Worm (Caenorhabditis elegans) whole organism, L3 larva: ENCODE results near the gene cee-1.
A peak's percentile ranks its signal among the peaks of the same experiment; 100 is the strongest.

Experiments
- R02D3.7 ChIP-seq: fragments of 150-350 bp; optimal IDR thresholded peaks from 2 replicates; lab custom pipeline; 2014; ENCODE audit warnings: missing biosample characterization, missing genetic modification characterization
- ZK546.5 ChIP-seq: sonication (generic microtip); optimal IDR thresholded peaks from 2 replicates; lab custom pipeline; 2017; ENCODE audit warnings: missing biosample characterization, missing genetic modification characterization
- ama-1 ChIP-seq: fragments of 150-350 bp; optimal IDR thresholded peaks from 2 replicates; lab custom pipeline; 2018
- ceh-28 ChIP-seq: fragments of 150-350 bp; optimal IDR thresholded peaks from 2 replicates; lab custom pipeline; 2014; ENCODE audit warnings: missing biosample characterization, missing genetic modification reagents, missing genetic modification characterization
- ceh-82 ChIP-seq: fragments of 150-350 bp; optimal IDR thresholded peaks from 2 replicates; lab custom pipeline; 2014; ENCODE audit warnings: missing biosample characterization, missing genetic modification characterization
- daf-12 ChIP-seq: fragments of 150-350 bp; optimal IDR thresholded peaks from 2 replicates; lab custom pipeline; 2014; ENCODE audit warnings: missing biosample characterization, missing genetic modification reagents, missing genetic modification characterization
- egl-5 ChIP-seq: fragments of 150-350 bp; optimal IDR thresholded peaks from 2 replicates; lab custom pipeline; 2017; ENCODE audit warnings: missing biosample characterization, missing genetic modification reagents, missing genetic modification characterization, inconsistent platforms
- elt-1 ChIP-seq: fragments of 150-350 bp; optimal IDR thresholded peaks from 2 replicates; lab custom pipeline; 2014; ENCODE audit warnings: missing biosample characterization, missing genetic modification characterization
- elt-3 ChIP-seq, 3 experiments: fragments of 150-350 bp in 1 of 3; sonication (generic microtip) in 2 of 3; optimal IDR thresholded peaks; 2 replicates in 2 of 3; 4 replicates in 1 of 3; lab custom pipeline; 2014 to 2017; ENCODE audit warnings: missing biosample characterization in 3 of 3, missing genetic modification characterization in 3 of 3
- eor-1 ChIP-seq, 2 experiments: fragments of 150-350 bp; optimal IDR thresholded peaks; 2 replicates each; lab custom pipeline; 2014 to 2018; ENCODE audit warnings: missing biosample characterization in 2 of 2, missing genetic modification characterization in 2 of 2
- fkh-2 ChIP-seq: fragments of 150-350 bp; optimal IDR thresholded peaks from 2 replicates; lab custom pipeline; 2014; ENCODE audit warnings: missing biosample characterization, missing genetic modification reagents, missing genetic modification characterization
- hmg-11 ChIP-seq: sonication (generic microtip); optimal IDR thresholded peaks from 2 replicates; lab custom pipeline; 2016; ENCODE audit warnings: missing genetic modification characterization, missing compliant biosample characterization
- jun-1 ChIP-seq: fragments of 150-350 bp; optimal IDR thresholded peaks from 2 replicates; lab custom pipeline; 2014; ENCODE audit warnings: missing biosample characterization, missing genetic modification reagents, missing genetic modification characterization
- lin-15B ChIP-seq: fragments of 150-350 bp; optimal IDR thresholded peaks from 2 replicates; lab custom pipeline; 2014; ENCODE audit warnings: missing biosample characterization, missing genetic modification characterization
- lin-39 ChIP-seq: fragments of 150-350 bp; optimal IDR thresholded peaks from 2 replicates; lab custom pipeline; 2018; ENCODE audit warnings: missing biosample characterization, missing genetic modification reagents, missing genetic modification characterization
- lsy-12 ChIP-seq: sonication (generic microtip); optimal IDR thresholded peaks from 2 replicates; lab custom pipeline; 2016; ENCODE audit warnings: mild to moderate bottlenecking, missing genetic modification characterization, missing compliant biosample characterization
- mdl-1 ChIP-seq: fragments of 150-350 bp; optimal IDR thresholded peaks from 2 replicates; lab custom pipeline; 2014; ENCODE audit warnings: missing biosample characterization, missing genetic modification characterization
- nfya-1 ChIP-seq: sonication (generic microtip); optimal IDR thresholded peaks from 2 replicates; lab custom pipeline; 2017; ENCODE audit warnings: missing genetic modification characterization, mild to moderate bottlenecking, missing compliant biosample characterization, antibody characterized with exemption, moderate library complexity; ENCODE audit not compliant: insufficient read depth
- nhr-11 ChIP-seq: fragments of 150-350 bp; optimal IDR thresholded peaks from 2 replicates; lab custom pipeline; 2014; ENCODE audit warnings: missing biosample characterization, missing genetic modification characterization
- nhr-12 ChIP-seq: fragments of 150-350 bp; optimal IDR thresholded peaks from 2 replicates; lab custom pipeline; 2014; ENCODE audit warnings: missing biosample characterization, missing genetic modification characterization
- nhr-23 ChIP-seq: fragments of 150-350 bp; optimal IDR thresholded peaks from 2 replicates; lab custom pipeline; 2014; ENCODE audit warnings: missing biosample characterization, missing genetic modification reagents, missing genetic modification characterization
- nhr-237 ChIP-seq: fragments of 150-350 bp; optimal IDR thresholded peaks from 2 replicates; lab custom pipeline; 2014; ENCODE audit warnings: missing biosample characterization, missing genetic modification characterization
- nhr-25 ChIP-seq: sonication (generic microtip); optimal IDR thresholded peaks from 2 replicates; lab custom pipeline; 2017; ENCODE audit warnings: missing biosample characterization, missing genetic modification characterization
- nhr-28 ChIP-seq: fragments of 150-350 bp; optimal IDR thresholded peaks from 2 replicates; lab custom pipeline; 2014; ENCODE audit warnings: missing biosample characterization, missing genetic modification characterization
- nhr-76 ChIP-seq: fragments of 150-350 bp; sonication (generic microtip); optimal IDR thresholded peaks from 5 replicates; lab custom pipeline; 2014; ENCODE audit warnings: missing biosample characterization, missing genetic modification characterization
- pqm-1 ChIP-seq: fragments of 150-350 bp; optimal IDR thresholded peaks from 2 replicates; lab custom pipeline; 2017; ENCODE audit warnings: missing biosample characterization, missing genetic modification characterization, inconsistent platforms
- sea-2 ChIP-seq: fragments of 150-350 bp; sonication (generic microtip); optimal IDR thresholded peaks from 4 replicates; lab custom pipeline; 2014; ENCODE audit warnings: missing biosample characterization, missing genetic modification reagents, missing genetic modification characterization
- snpc-4 ChIP-seq: fragments of 150-350 bp; optimal IDR thresholded peaks from 2 replicates; lab custom pipeline; 2014; ENCODE audit warnings: missing biosample characterization, missing genetic modification characterization
- tbx-2 ChIP-seq: sonication (generic microtip); optimal IDR thresholded peaks from 2 replicates; lab custom pipeline; 2016; ENCODE audit warnings: mild to moderate bottlenecking, missing genetic modification characterization, missing compliant biosample characterization
- unc-62 ChIP-seq: fragments of 150-350 bp; sonication (generic microtip); optimal IDR thresholded peaks from 4 replicates; lab custom pipeline; 2014; ENCODE audit warnings: missing biosample characterization, missing genetic modification reagents, missing genetic modification characterization
- zag-1 ChIP-seq: fragments of 150-350 bp; optimal IDR thresholded peaks from 2 replicates; lab custom pipeline; 2014; ENCODE audit warnings: missing biosample characterization, missing genetic modification characterization
- ztf-11 ChIP-seq: fragments of 150-350 bp; optimal IDR thresholded peaks from 2 replicates; lab custom pipeline; 2014; ENCODE audit warnings: missing biosample characterization, missing genetic modification characterization
- ztf-4 ChIP-seq: fragments of 150-350 bp; optimal IDR thresholded peaks from 2 replicates; lab custom pipeline; 2014; ENCODE audit warnings: missing biosample characterization, missing genetic modification characterization

Gene cee-1

DNA sequence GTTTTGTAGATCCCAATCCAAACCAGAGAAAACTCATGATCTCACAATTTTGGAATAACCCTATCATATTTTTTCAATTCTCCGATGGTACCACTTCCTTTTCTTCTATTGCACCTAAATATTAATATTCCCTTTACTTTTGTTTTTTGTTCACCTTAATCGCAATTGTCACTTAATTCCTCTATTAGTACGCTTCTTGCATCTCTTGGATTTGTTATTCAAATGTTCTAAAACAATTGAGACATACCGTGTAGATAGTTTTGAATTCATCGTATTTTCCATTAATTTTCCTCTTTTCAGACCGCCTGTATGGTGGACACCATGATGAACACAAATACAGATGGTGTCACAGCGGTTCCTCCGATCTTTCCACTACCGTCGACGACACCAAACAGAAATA is 39.3 kb downstream of the cee-1 start, which contains the start of gene flh-2:
TSS of gene flh-2 (plus strand) at position 301 of the 400 bp plus-strand sequence.
- TF ChIP-seq eor-1 (tag; optimal IDR thresholded peaks at IDR 0.05; lab: Kevin White, UChicago), result no peak
- TF ChIP-seq ceh-82, result no peak
- no peak for TF ChIP-seq ama-1 (lab: Kevin White, UChicago)
- no peak for TF ChIP-seq pqm-1
- no peak for TF ChIP-seq daf-12
- no peak for TF ChIP-seq sea-2 (GFP tag; lab: Kevin White, UChicago)
- no peak for TF ChIP-seq hmg-11
- no peak for TF ChIP-seq nhr-23 (tag; lab: Kevin White, UChicago)
- no peak for TF ChIP-seq elt-1 (tag; lab: Kevin White, UChicago)
- TF ChIP-seq nhr-237, result no peak
- TF ChIP-seq lin-39 (tag; lab: Kevin White, UChicago), result no peak
- TF ChIP-seq, all 47 proteins: peak for 0

DNA sequence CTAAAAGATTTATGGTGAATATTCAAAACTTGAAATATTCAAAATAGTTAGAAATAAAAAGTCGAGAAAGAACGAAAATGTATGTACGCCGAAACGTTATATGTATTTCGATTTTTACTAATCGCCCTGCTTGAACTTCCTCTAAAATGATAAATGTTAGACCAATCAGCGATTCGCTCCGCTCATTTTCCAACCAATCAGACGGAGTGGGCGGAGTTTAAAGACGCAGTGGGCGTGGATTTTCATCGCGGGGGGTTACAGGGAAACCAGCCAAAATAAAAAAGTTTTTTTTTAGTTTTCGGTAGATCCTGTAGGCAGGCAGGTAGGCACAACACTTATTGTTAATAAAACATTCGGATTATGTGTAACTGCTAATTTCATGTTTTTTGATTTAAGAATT is 40.5 kb downstream of the cee-1 start:
- TF ChIP-seq ztf-11 (tag; lab: Kevin White, UChicago) (no peak), lin-15B (no peak), nfya-1 (peak; percentile 94), R02D3.7 (no peak), elt-1 (tag; lab: Kevin White, UChicago) (no peak), nhr-237 (no peak)

DNA sequence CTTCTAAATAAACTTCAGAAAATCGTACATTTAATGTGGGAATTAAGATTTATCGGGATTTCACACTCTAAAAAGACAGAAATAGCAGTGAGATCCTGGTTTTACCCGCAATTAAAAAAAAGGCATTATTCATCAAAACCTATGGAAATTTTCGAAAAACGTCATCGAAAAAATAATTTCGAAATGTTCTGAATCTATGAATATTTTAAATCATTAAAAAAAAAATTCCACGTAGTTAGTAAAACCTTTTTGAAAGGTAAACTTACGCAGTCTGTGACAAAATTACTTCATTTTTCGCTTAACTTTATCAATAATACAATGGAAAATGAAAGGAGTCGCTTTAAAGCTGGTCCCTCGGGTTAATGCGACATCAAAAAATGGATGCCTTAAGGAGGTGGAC is 44.1 kb downstream of the cee-1 start, which contains the start of gene C26E6.1:
TSS of gene C26E6.1 (plus strand) at position 301 of the 400 bp plus-strand sequence.
- TF ChIP-seq hmg-11 (no peak), nhr-237 (no peak), fkh-2 (tag; lab: Kevin White, UChicago) (no peak), egl-5 (tag; lab: Kevin White, UChicago) (no peak), tbx-2 (tag; lab: Kevin White, UChicago) (no peak), lin-39 (tag; lab: Kevin White, UChicago) (no peak), mdl-1 (tag; lab: Kevin White, UChicago) (no peak), daf-12 (no peak), nhr-11 (tag; lab: Kevin White, UChicago) (no peak), elt-3 (tag; optimal IDR thresholded peaks at IDR 0.05; lab: Kevin White, UChicago) (no peak), nfya-1 (no peak), ztf-11 (tag; lab: Kevin White, UChicago) (no peak), nhr-76 (tag; lab: Kevin White, UChicago) (no peak), ztf-4 (tag; lab: Kevin White, UChicago) (no peak), nhr-28 (tag; lab: Kevin White, UChicago) (no peak), elt-1 (tag; lab: Kevin White, UChicago) (no peak), unc-62 (GFP tag; lab: Kevin White, UChicago) (no peak), nhr-23 (tag; lab: Kevin White, UChicago) (no peak), nhr-12 (tag; lab: Kevin White, UChicago) (no peak), ceh-28 (tag; lab: Kevin White, UChicago) (no peak)

DNA sequence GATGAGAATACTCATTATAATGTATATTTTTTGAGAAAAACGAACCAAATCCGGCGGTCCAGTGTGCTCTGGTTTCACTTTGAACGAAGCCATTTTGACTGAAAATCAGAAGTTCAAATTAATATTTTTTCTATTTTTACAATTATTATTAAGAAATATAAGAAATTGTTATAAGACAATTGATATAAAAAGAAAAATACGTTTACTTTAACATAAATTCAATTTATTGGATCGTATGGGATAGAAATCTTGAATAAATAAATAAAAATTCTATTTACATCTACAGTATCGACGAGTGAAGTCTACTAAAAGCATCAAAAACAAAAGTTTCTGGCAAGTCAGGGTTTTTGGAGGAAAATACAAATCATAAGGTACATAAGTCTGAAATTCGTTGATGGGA is 47.7 kb downstream of the cee-1 start, which contains the start of gene C27F2.4:
TSS of gene C27F2.4 (minus strand) at position 101 of the 400 bp plus-strand sequence.
- TF ChIP-seq egl-5 (tag; lab: Kevin White, UChicago), result no peak
- no peak for TF ChIP-seq jun-1 (tag; lab: Kevin White, UChicago)
- TF ChIP-seq ama-1 (lab: Kevin White, UChicago), result no peak
- TF ChIP-seq nhr-23 (tag; lab: Kevin White, UChicago), result no peak
- TF ChIP-seq lsy-12 (tag; lab: Kevin White, UChicago), result no peak
- TF ChIP-seq snpc-4 (tag; lab: Kevin White, UChicago), result no peak

DNA sequence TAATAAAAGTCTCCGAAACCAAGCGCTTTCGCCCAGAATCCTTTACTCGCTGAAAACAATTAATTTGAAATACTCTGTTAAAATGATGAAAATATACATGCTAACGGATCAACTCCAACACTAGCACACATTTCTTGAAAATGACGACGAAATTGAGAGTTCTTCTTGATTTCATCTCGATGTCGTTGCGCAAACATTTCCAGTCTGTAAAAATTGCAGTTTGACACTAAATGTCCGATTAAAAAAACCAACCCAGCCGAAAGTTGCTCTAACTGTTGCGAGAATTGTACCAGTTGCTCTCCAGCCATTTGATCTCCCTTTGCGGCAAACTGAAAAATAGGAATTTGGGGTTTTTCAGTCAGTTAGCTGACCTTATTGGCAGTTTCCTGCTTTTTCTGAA is 48.8 kb downstream of the cee-1 start:
- TF ChIP-seq lin-15B (no peak), R02D3.7 (no peak), zag-1 (tag; lab: Kevin White, UChicago) (no peak), ZK546.5 (tag; lab: Kevin White, UChicago) (no peak), nfya-1 (no peak), eor-1 (tag; optimal IDR thresholded peaks at IDR 0.05; lab: Kevin White, UChicago) (no peak), pqm-1 (no peak), fkh-2 (tag; lab: Kevin White, UChicago) (no peak), nhr-25 (tag; lab: Kevin White, UChicago) (no peak)
